Worm (Caenorhabditis elegans): ENCODE results near the gene srd-16.

Gene srd-16

DNA sequence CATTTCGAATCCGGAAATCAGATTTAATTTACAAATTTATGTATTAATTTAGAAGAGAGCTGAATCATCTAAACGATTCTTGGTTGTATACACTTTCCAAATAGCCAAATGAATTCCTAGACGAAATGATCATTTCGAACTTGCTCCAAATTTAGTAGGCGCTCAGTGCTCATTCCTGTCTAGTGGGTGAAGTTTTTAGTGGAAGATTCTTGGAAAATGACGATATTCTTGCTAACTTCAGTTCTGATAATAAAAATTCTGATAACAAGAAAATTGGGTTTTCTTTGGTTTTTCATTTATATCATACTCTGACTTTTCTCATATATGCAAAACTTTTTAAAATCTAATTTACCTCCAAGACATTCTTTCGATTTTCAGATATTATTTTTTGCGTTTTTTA is 21.9 kb upstream of the srd-16 start:
- TF ChIP-seq tbx-11 (GFP tag; IDR thresholded peaks at IDR 0.05) (no peak), hmbx-1 (tag; optimal IDR thresholded peaks at IDR 0.05) (no peak), flt-1 (GFP tag; IDR thresholded peaks at IDR 0.05) (no peak), tra-4 (tag; optimal IDR thresholded peaks at IDR 0.05) (no peak), ceh-36 (tag; optimal IDR thresholded peaks at IDR 0.05) (no peak), hnd-1 (tag; optimal IDR thresholded peaks at IDR 0.05) (no peak), F13C5.2 (tag; optimal IDR thresholded peaks at IDR 0.05) (no peak), sea-1 (GFP tag; conservative IDR thresholded peaks at IDR 0.05) (no peak), B0310.2 (tag; optimal IDR thresholded peaks at IDR 0.05) (no peak), ceh-13 (GFP tag; optimal IDR thresholded peaks at IDR 0.05) (no peak), aly-1 (tag; optimal IDR thresholded peaks at IDR 0.05) (no peak), scrt-1 (GFP tag; IDR thresholded peaks at IDR 0.05) (no peak), pes-1 (GFP tag; IDR thresholded peaks at IDR 0.05) (no peak), tbx-37 (GFP tag; conservative IDR thresholded peaks at IDR 0.05) (no peak), ets-7 (tag; optimal IDR thresholded peaks at IDR 0.05) (no peak), hmg-4 (GFP tag; optimal IDR thresholded peaks at IDR 0.05) (no peak), ama-1 (optimal IDR thresholded peaks at IDR 0.05) (no peak)

DNA sequence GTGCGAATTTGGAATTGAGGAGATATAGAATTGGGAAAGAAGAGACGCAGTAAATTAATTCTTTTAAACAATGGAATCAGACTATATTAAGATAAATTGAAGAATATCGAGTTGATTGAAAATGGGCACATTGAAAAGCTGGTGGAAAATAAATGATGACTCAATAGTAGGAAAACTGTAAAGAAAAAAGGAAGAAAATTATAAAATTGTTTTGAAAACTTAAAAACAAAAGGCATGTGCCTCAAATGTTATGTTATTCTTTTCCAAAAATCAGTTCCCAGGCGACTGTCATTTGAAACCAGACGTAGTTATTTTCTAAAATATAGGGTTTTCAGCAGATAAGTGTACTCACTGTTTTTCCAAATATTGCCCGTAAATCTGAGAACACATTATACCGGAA is 20.0 kb upstream of the srd-16 start, which contains the start of gene C04E6.12:
Gene C04E6.12, minus strand, starts transcription at position 101 of the 400 bp plus-strand sequence.
- no peak for TF ChIP-seq flt-1 (GFP tag; IDR thresholded peaks at IDR 0.05)
- no peak for TF ChIP-seq ceh-13 (GFP tag; optimal IDR thresholded peaks at IDR 0.05)
- no peak for TF ChIP-seq sea-1 (GFP tag; conservative IDR thresholded peaks at IDR 0.05)
- TF ChIP-seq ama-1 (optimal IDR thresholded peaks at IDR 0.05), result no peak
- TF ChIP-seq F13C5.2 (tag; optimal IDR thresholded peaks at IDR 0.05), result no peak
- TF ChIP-seq tbx-11 (GFP tag; IDR thresholded peaks at IDR 0.05), result no peak
- TF ChIP-seq B0310.2 (tag; optimal IDR thresholded peaks at IDR 0.05), result no peak
- no peak for TF ChIP-seq hnd-1 (tag; optimal IDR thresholded peaks at IDR 0.05)
- no peak for TF ChIP-seq ceh-36 (tag; optimal IDR thresholded peaks at IDR 0.05)
- no peak for TF ChIP-seq hmbx-1 (tag; optimal IDR thresholded peaks at IDR 0.05)
- TF ChIP-seq tbx-37 (GFP tag; conservative IDR thresholded peaks at IDR 0.05), result no peak
- TF ChIP-seq scrt-1 (GFP tag; IDR thresholded peaks at IDR 0.05), result no peak

DNA sequence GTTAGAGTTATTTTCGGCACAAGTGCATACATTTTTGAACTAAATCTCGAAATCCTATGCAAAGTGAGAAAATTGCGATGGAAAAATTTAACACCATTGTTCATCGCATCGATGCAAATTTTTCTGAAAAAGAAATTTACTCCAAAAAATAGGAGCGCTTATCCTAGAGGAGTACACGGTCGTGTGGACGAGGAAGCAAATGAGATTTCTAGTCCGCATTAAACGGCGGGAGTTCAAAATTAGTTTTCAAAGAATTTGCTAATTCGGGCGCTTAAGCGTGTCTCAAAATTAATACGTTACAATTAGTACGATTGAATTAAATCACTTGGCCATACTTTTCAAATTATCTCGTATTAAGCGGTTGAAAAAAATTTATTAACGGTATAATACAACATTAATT is 17.9 kb upstream of the srd-16 start, which contains the start of gene lrpr-1:
Gene lrpr-1, minus strand, starts transcription at position 185 of the 400 bp plus-strand sequence.
- TF ChIP-seq flt-1 (GFP tag; IDR thresholded peaks at IDR 0.05) (peak; percentile 50; the same call in 1 of the 2 replicates), hmbx-1 (tag; optimal IDR thresholded peaks at IDR 0.05) (no peak), tbx-11 (GFP tag; IDR thresholded peaks at IDR 0.05) (no peak), tbx-37 (GFP tag; conservative IDR thresholded peaks at IDR 0.05) (peak; percentile 88)

DNA sequence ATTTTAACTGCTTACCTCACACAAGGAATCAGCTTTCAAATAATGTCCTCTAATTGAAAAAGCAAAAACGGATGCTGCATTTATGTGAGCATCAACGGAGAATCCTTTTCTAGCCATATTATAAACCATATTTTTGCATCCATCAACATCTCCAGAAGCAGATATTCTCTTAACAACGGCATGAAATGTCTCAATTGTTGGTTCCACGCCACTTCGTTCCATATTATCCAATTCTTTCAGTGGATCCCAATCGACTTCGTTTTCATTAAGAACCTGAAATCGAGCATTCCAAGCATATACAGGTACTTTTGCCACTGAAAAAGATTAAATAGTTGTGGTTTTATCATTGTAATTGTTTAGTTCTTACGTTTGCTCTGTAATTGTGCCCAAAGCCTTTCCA is 17.0 kb upstream of the srd-16 start:
- TF ChIP-seq ceh-13 (GFP tag; optimal IDR thresholded peaks at IDR 0.05) (no peak), ama-1 (optimal IDR thresholded peaks at IDR 0.05) (no peak), B0310.2 (tag; optimal IDR thresholded peaks at IDR 0.05) (no peak), sea-1 (GFP tag; conservative IDR thresholded peaks at IDR 0.05) (no peak), flt-1 (GFP tag; IDR thresholded peaks at IDR 0.05) (no peak), hmbx-1 (tag; optimal IDR thresholded peaks at IDR 0.05) (no peak), aly-1 (tag; optimal IDR thresholded peaks at IDR 0.05) (no peak)

DNA sequence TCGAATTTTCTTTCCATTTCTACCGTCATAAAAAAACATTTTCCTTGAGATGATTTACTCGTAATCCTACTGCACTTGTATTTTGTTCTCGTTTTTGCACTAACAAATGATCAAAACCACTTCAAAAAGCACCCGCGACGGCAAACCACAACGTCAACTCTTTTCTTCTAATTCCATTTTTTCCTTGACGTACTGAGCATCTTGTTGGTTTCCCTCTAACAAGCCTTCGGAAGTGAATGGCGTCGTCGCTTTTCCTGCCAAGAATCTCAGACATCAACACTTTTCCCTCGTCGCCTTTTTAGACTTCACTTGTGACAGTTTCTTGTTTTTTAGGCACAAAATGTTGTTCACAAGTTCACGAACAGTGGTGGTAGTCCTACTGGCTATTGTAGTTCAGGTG is 12.6 kb upstream of the srd-16 start, which contains the start of gene C04E6.13:
Gene C04E6.13, plus strand, starts transcription at position 301 of the 400 bp plus-strand sequence.
- no peak for TF ChIP-seq sea-1 (GFP tag; conservative IDR thresholded peaks at IDR 0.05)
- no peak for TF ChIP-seq B0310.2 (tag; optimal IDR thresholded peaks at IDR 0.05)
- TF ChIP-seq flt-1 (GFP tag; IDR thresholded peaks at IDR 0.05), result no peak
- TF ChIP-seq tra-4 (tag; optimal IDR thresholded peaks at IDR 0.05), result no peak
- no peak for TF ChIP-seq tbx-37 (GFP tag; conservative IDR thresholded peaks at IDR 0.05)
- no peak for TF ChIP-seq aly-1 (tag; optimal IDR thresholded peaks at IDR 0.05)
- TF ChIP-seq ceh-36 (tag; optimal IDR thresholded peaks at IDR 0.05), result no peak
- TF ChIP-seq scrt-1 (GFP tag; IDR thresholded peaks at IDR 0.05), result no peak
- TF ChIP-seq F13C5.2 (tag; optimal IDR thresholded peaks at IDR 0.05), result no peak
- TF ChIP-seq pes-1 (GFP tag; IDR thresholded peaks at IDR 0.05), result no peak
- TF ChIP-seq ama-1 (optimal IDR thresholded peaks at IDR 0.05), result no peak
- TF ChIP-seq tbx-11 (GFP tag; IDR thresholded peaks at IDR 0.05), result no peak
- TF ChIP-seq hnd-1 (tag; optimal IDR thresholded peaks at IDR 0.05), result no peak
- no peak for TF ChIP-seq hmg-4 (GFP tag; optimal IDR thresholded peaks at IDR 0.05)
- no peak for TF ChIP-seq ets-7 (tag; optimal IDR thresholded peaks at IDR 0.05)

DNA sequence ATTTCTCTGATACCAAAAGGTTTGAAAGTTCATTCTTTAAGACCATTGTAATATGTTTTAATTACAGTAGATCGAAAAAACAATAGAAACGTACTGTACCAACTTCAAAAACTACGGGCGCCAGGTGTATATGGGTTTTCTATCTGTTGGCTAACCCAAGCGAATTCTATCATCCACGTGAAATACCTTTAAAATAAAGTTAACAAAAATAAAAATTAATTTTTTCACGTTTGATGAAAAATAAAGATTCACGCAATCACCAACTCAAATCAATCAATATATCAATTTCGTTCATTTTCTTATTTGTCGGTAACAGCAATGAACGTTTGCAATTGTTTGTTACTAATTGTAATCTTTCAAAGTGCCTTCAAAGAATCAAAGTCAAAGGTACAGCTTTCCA is 7.2 kb upstream of the srd-16 start, which contains the start of gene C04E6.4:
Gene C04E6.4, plus strand, starts transcription at position 301 of the 400 bp plus-strand sequence.
- no peak for TF ChIP-seq tbx-11 (GFP tag; IDR thresholded peaks at IDR 0.05)

DNA sequence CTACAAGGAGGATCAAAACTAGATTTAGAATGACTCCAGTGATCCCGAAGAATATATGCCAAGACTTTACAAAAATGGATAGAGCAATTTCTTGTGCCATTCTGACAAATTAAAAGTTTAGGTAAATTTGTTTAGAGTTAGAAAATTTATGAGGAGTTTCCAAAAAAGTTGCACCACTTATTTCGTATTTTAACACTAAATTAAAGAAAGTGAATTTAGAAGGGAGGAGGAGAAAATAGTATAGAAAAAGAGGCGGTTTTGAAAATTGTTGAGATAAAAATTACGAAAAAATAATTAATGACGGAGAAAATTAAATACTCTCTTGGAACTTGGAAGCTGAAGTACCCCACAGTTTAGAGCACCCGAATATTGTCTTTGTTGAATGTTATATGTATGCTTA is 6.4 kb upstream of the srd-16 start, which contains the start of gene srd-15:
Gene srd-15, minus strand, starts transcription at position 101 of the 400 bp plus-strand sequence.
- no peak for TF ChIP-seq tbx-11 (GFP tag; IDR thresholded peaks at IDR 0.05)
- TF ChIP-seq tbx-37 (GFP tag; conservative IDR thresholded peaks at IDR 0.05), result no peak
- no peak for TF ChIP-seq scrt-1 (GFP tag; IDR thresholded peaks at IDR 0.05)
- TF ChIP-seq ama-1 (optimal IDR thresholded peaks at IDR 0.05), result no peak
- TF ChIP-seq tra-4 (tag; optimal IDR thresholded peaks at IDR 0.05), result no peak
- TF ChIP-seq F13C5.2 (tag; optimal IDR thresholded peaks at IDR 0.05), result no peak
- TF ChIP-seq aly-1 (tag; optimal IDR thresholded peaks at IDR 0.05), result no peak
- no peak for TF ChIP-seq B0310.2 (tag; optimal IDR thresholded peaks at IDR 0.05)
- no peak for TF ChIP-seq hnd-1 (tag; optimal IDR thresholded peaks at IDR 0.05)
- TF ChIP-seq hmg-4 (GFP tag; optimal IDR thresholded peaks at IDR 0.05), result no peak
- no peak for TF ChIP-seq pes-1 (GFP tag; IDR thresholded peaks at IDR 0.05)
- TF ChIP-seq ets-7 (tag; optimal IDR thresholded peaks at IDR 0.05), result no peak
- no peak for TF ChIP-seq hmbx-1 (tag; optimal IDR thresholded peaks at IDR 0.05)
- no peak for TF ChIP-seq ceh-36 (tag; optimal IDR thresholded peaks at IDR 0.05)
- no peak for TF ChIP-seq flt-1 (GFP tag; IDR thresholded peaks at IDR 0.05)
- TF ChIP-seq sea-1 (GFP tag; conservative IDR thresholded peaks at IDR 0.05), result no peak
- TF ChIP-seq ceh-13 (GFP tag; optimal IDR thresholded peaks at IDR 0.05), result no peak

DNA sequence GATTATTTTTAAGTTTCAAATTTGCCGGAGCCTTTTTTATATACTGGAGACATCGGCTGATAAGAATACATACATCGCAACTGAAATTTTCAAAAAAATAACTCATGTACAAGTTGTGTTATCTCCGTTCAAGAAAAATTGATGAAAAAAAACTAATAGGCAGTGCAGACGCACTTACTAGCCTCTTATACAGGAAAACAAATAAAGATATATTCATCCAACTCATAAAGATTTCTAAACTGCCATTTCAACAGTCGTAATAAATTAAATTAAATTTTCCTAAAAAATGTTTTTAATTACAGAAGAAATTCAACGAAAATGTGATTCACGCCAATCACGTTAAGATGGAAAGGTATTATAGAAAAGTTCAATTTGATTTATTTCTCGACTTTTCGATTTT is 2.0 kb upstream of the srd-16 start, which contains the start of gene C04E6.5:
Gene C04E6.5, plus strand, starts transcription at position 301 of the 400 bp plus-strand sequence.
- TF ChIP-seq ama-1 (optimal IDR thresholded peaks at IDR 0.05) (no peak), hmg-4 (GFP tag; optimal IDR thresholded peaks at IDR 0.05) (no peak), pes-1 (GFP tag; IDR thresholded peaks at IDR 0.05) (no peak), tbx-37 (GFP tag; conservative IDR thresholded peaks at IDR 0.05) (no peak), hnd-1 (tag; optimal IDR thresholded peaks at IDR 0.05) (no peak), hmbx-1 (tag; optimal IDR thresholded peaks at IDR 0.05) (no peak), ceh-13 (GFP tag; optimal IDR thresholded peaks at IDR 0.05) (no peak), sea-1 (GFP tag; conservative IDR thresholded peaks at IDR 0.05) (no peak), flt-1 (GFP tag; IDR thresholded peaks at IDR 0.05) (no peak), ceh-36 (tag; optimal IDR thresholded peaks at IDR 0.05) (no peak), scrt-1 (GFP tag; IDR thresholded peaks at IDR 0.05) (no peak), ets-7 (tag; optimal IDR thresholded peaks at IDR 0.05) (no peak), tra-4 (tag; optimal IDR thresholded peaks at IDR 0.05) (no peak), B0310.2 (tag; optimal IDR thresholded peaks at IDR 0.05) (no peak), aly-1 (tag; optimal IDR thresholded peaks at IDR 0.05) (no peak)

Measured in whole organism, early embryonic.